Fruit fly (Drosophila melanogaster): ENCODE measurements around the gene PolE1.
A peak's percentile ranks its signal among the peaks of the same experiment; 100 is the strongest.

Gene PolE1

DNA sequence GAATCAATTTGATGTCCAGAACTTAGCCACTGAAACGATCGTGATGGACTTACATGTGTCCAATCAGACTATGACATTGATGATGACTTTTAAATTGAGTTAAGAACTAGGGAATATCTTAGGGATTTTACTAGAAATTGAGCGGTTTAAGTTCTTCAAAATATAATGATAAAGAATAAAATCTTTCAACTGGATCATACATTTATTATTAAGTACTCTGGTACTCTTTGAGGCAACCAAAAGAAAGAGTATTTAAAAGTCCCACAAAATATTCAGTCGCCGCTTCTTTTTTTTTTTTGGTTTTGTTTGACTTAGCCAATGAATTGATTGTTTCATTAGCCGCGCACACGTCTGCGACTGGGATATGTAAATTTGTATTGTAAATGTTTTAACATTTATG, 37.8 kb upstream of the PolE1 start (continued):
- TF ChIP-seq D19A (tag; optimal IDR thresholded peaks at IDR 0.05) (peak; percentile 71), az2 (GFP tag; optimal IDR thresholded peaks at IDR 0.05) (peak; percentile 20), Awh (GFP tag; IDR thresholded peaks at IDR 0.05) (no peak), CG18262 (tag; optimal IDR thresholded peaks at IDR 0.05) (peak; percentile 31), row (GFP tag; IDR thresholded peaks at IDR 0.05) (peak; percentile 22; the same call in 1 of the 3 replicates), dysf (GFP tag; IDR thresholded peaks at IDR 0.05) (0 out of 3 replicates have a peak, but pooled peaks have one; percentile 33), CG1024 (GFP tag; IDR thresholded peaks at IDR 0.05) (no peak), ci (GFP tag; IDR thresholded peaks at IDR 0.05) (no peak), CG12391 (tag; optimal IDR thresholded peaks at IDR 0.05) (peak; percentile 22), grau (tag; optimal IDR thresholded peaks at IDR 0.05) (peak; percentile 14), dmrt11E (tag; optimal IDR thresholded peaks at IDR 0.05) (peak; percentile 1), CG3838 (GFP tag; optimal IDR thresholded peaks at IDR 0.05) (no peak), CG7556 (GFP tag; optimal IDR thresholded peaks at IDR 0.05) (peak; percentile 19), CG3281 (GFP tag; optimal IDR thresholded peaks at IDR 0.05) (no peak), Sox102F (GFP tag; optimal IDR thresholded peaks at IDR 0.05) (peak; percentile 24), lbe (GFP tag; optimal IDR thresholded peaks at IDR 0.05) (no peak), CG2712 (tag; optimal IDR thresholded peaks at IDR 0.05) (peak; percentile 6), HLH4C (GFP tag; IDR thresholded peaks at IDR 0.05; ENCODE audit: partially characterized antibody) (no peak), Lpt (GFP tag; optimal IDR thresholded peaks at IDR 0.05) (no peak), CG30403 (GFP tag; optimal IDR thresholded peaks at IDR 0.05) (peak; percentile 20), toy (GFP tag; IDR thresholded peaks at IDR 0.05) (no peak), tin (GFP tag; optimal IDR thresholded peaks at IDR 0.05) (no peak), Hr51 (GFP tag; optimal IDR thresholded peaks at IDR 0.05) (peak in 1 of 2 experiments; percentile 48)

DNA sequence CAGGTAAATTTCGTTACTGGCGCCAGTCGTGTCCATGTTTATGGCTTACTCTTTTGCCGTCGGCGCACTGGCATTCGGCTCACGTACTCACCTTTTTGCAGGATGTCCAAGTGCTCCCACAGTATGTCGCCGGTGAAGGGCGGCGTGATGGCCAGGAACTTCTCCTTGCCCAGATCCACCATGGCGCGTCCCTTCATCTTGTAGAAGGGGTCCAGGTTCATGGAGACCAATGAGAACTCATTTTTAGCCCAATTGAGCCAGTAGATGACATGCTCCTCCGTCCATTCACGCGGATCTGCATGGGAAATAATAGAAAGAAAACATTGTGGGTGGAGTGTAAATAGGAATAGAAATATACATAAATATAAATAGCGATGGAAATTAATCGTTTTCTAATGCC, 35.1 kb upstream of the PolE1 start:
- TF ChIP-seq btn (GFP tag; optimal IDR thresholded peaks at IDR 0.05): no peak
- TF ChIP-seq sc (optimal IDR thresholded peaks at IDR 0.05): no peak
- TF ChIP-seq sc (GFP tag; optimal IDR thresholded peaks at IDR 0.05): no peak
- TF ChIP-seq hbn (GFP tag; IDR thresholded peaks at IDR 0.05; ENCODE audit: partially characterized antibody): no peak
- TF ChIP-seq NK7.1 (GFP tag; optimal IDR thresholded peaks at IDR 0.05): no peak
- TF ChIP-seq Kr (GFP tag; optimal IDR thresholded peaks at IDR 0.05): no peak
- TF ChIP-seq corto (GFP tag; optimal IDR thresholded peaks at IDR 0.05): no peak
- TF ChIP-seq CG18599 (GFP tag; optimal IDR thresholded peaks at IDR 0.05): no peak
- no peak for TF ChIP-seq Jarid2 (GFP tag; optimal IDR thresholded peaks at IDR 0.05)
- TF ChIP-seq CG17385 (GFP tag; optimal IDR thresholded peaks at IDR 0.05): no peak
- no peak for TF ChIP-seq CG10209 (GFP tag; optimal IDR thresholded peaks at IDR 0.05)
- TF ChIP-seq CG12942 (GFP tag; optimal IDR thresholded peaks at IDR 0.05): no peak
- TF ChIP-seq CG11247 (GFP tag; IDR thresholded peaks at IDR 0.05): no peak
- TF ChIP-seq CG15601 (tag; optimal IDR thresholded peaks at IDR 0.05): no peak
- no peak for TF ChIP-seq luna (GFP tag; optimal IDR thresholded peaks at IDR 0.05)
- no peak for TF ChIP-seq sima (GFP tag; optimal IDR thresholded peaks at IDR 0.05)
- no peak for TF ChIP-seq gsb-n (tag; optimal IDR thresholded peaks at IDR 0.05)
- no peak for TF ChIP-seq Adf1 (GFP tag; IDR thresholded peaks at IDR 0.05)
- no peak for TF ChIP-seq CG4707 (GFP tag; optimal IDR thresholded peaks at IDR 0.05)
- no peak for TF ChIP-seq CG9817 (tag; optimal IDR thresholded peaks at IDR 0.05)
- no peak for TF ChIP-seq Sox100B (GFP tag; optimal IDR thresholded peaks at IDR 0.05)
